Fruit fly (Drosophila melanogaster) whole organism, adult: ENCODE results near the gene FucTA.

Source experiments
- Clk ChIP-seq: fragments of 200-800 bp; sonication (Bioruptor generic); optimal IDR thresholded peaks from 2 replicates; lab custom pipeline; 2017; ENCODE audit warnings: missing biosample characterization, missing genetic modification characterization
- Hr96 ChIP-seq: fragments of 200-800 bp; sonication (Bioruptor generic); optimal IDR thresholded peaks from 2 replicates; lab custom pipeline; 2016; ENCODE audit warnings: missing biosample characterization, missing genetic modification characterization
- Mnt ChIP-seq: fragments of 200-800 bp; sonication (Bioruptor generic); optimal IDR thresholded peaks from 2 replicates; lab custom pipeline; 2016; ENCODE audit warnings: missing biosample characterization, mild to moderate bottlenecking, missing genetic modification characterization
- ovo ChIP-seq: fragments of 200-800 bp; sonication (Bioruptor generic); optimal IDR thresholded peaks from 2 replicates; lab custom pipeline; 2016; ENCODE audit warnings: missing biosample characterization, missing genetic modification characterization

DNA sequence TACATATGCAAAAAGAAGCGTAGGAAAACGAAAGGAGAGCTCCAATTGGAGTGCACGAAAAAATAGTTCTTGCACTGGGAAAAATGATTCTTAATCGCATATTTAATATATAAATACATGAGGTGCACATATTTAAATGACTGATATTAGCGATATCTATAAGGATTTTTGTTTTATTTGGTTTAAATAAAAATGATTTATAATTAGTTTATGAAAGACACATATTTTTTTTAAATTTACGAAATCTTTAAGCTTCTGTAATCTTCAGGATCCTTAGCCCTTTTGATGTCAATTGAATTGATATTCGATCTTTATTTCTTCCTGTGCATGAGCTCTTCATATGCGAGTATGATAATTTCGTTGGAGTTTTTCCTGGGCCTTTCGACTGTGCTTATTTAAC, 40.8 kb downstream of the FucTA start:
- TF ChIP-seq Hr96 (GFP tag; lab: Kevin White, UChicago): no peak
- no peak for TF ChIP-seq Mnt (GFP tag; lab: Kevin White, UChicago)
- no peak for TF ChIP-seq Clk (GFP tag; lab: Kevin White, UChicago)
- no peak for TF ChIP-seq ovo (GFP tag; lab: Kevin White, UChicago)
